Worm (Caenorhabditis elegans) whole organism, L1 larva: ENCODE measurements around the gene Y32B12B.2.

Source experiments
- F16B12.6 ChIP-seq: fragments of 150-350 bp; optimal IDR thresholded peaks from 2 replicates; lab custom pipeline; 2014; ENCODE audit warnings: missing biosample characterization, missing genetic modification characterization
- aha-1 ChIP-seq: fragments of 150-350 bp; optimal IDR thresholded peaks from 2 replicates; lab custom pipeline; 2014; ENCODE audit warnings: missing biosample characterization, missing genetic modification characterization
- ama-1 ChIP-seq: fragments of 150-350 bp; optimal IDR thresholded peaks from 2 replicates; lab custom pipeline; 2014
- blmp-1 ChIP-seq: fragments of 150-350 bp; optimal IDR thresholded peaks from 2 replicates; lab custom pipeline; 2014; ENCODE audit warnings: missing biosample characterization, missing genetic modification characterization
- ceh-8 ChIP-seq: fragments of 200-800 bp; sonication (Bioruptor generic); optimal IDR thresholded peaks from 2 replicates; lab custom pipeline; 2018; ENCODE audit warnings: mild to moderate bottlenecking, missing genetic modification characterization, moderate library complexity, missing compliant biosample characterization
- ceh-82 ChIP-seq, 3 experiments: fragments of 150-350 bp in 1 of 3; sonication (generic microtip) in 2 of 3; optimal IDR thresholded peaks; 2 replicates each; lab custom pipeline; 2014 to 2017; ENCODE audit warnings: missing biosample characterization in 3 of 3, missing genetic modification characterization in 3 of 3
- efl-1 ChIP-seq, 4 experiments: fragments of 150-350 bp; optimal IDR thresholded peaks in 3 of 4; peaks in 1 of 4; 1 replicate in 1 of 4; 2 replicates in 3 of 4; lab custom pipeline; 2014; ENCODE audit warnings: missing biosample characterization in 2 of 4, missing genetic modification characterization in 2 of 4, missing genetic modification reagents in 2 of 4
- efl-3 ChIP-seq: fragments of 200-800 bp; sonication (Bioruptor generic); optimal IDR thresholded peaks from 2 replicates; lab custom pipeline; 2018; ENCODE audit warnings: mild to moderate bottlenecking, missing genetic modification characterization, missing compliant biosample characterization
- egl-27 ChIP-seq, 2 experiments: fragments of 150-350 bp in 1 of 2; sonication (generic microtip); optimal IDR thresholded peaks; 3 replicates each; lab custom pipeline; 2017 to 2018; ENCODE audit warnings: missing biosample characterization in 2 of 2, missing genetic modification characterization in 2 of 2, missing genetic modification reagents in 2 of 2
- elt-2 ChIP-seq: sonication (generic microtip); optimal IDR thresholded peaks from 2 replicates; lab custom pipeline; 2016; ENCODE audit warnings: missing genetic modification characterization, mild to moderate bottlenecking, inconsistent platforms, missing compliant biosample characterization, missing genetic modification reagents
- elt-3 ChIP-seq, 6 experiments: fragments of 150-350 bp in 1 of 6; sonication (generic microtip); optimal IDR thresholded peaks; 2 replicates each; lab custom pipeline; 2017 to 2018; ENCODE audit warnings: missing biosample characterization in 6 of 6, missing genetic modification characterization in 6 of 6, inconsistent platforms in 1 of 6
- fkh-4 ChIP-seq: sonication (generic microtip); optimal IDR thresholded peaks from 2 replicates; lab custom pipeline; 2016; ENCODE audit warnings: missing compliant biosample characterization, missing genetic modification characterization, borderline replicate concordance
- fos-1 ChIP-seq: fragments of 150-350 bp; optimal IDR thresholded peaks from 2 replicates; lab custom pipeline; 2014; ENCODE audit warnings: missing biosample characterization, missing genetic modification characterization
- jun-1 ChIP-seq: fragments of 150-350 bp; optimal IDR thresholded peaks from 2 replicates; lab custom pipeline; 2014; ENCODE audit warnings: missing biosample characterization, missing genetic modification reagents, missing genetic modification characterization
- lin-14 ChIP-seq: fragments of 200-800 bp; sonication (Bioruptor generic); optimal IDR thresholded peaks from 2 replicates; lab custom pipeline; 2018; ENCODE audit warnings: mild to moderate bottlenecking, missing genetic modification characterization, moderate library complexity, missing compliant biosample characterization
- lin-15B ChIP-seq: fragments of 150-350 bp; sonication (generic microtip); optimal IDR thresholded peaks from 3 replicates; lab custom pipeline; 2014; ENCODE audit warnings: missing biosample characterization, missing genetic modification characterization
- lin-35 ChIP-seq, 2 experiments: fragments of 150-350 bp; optimal IDR thresholded peaks; 2 replicates each; lab custom pipeline; 2014; ENCODE audit warnings: missing biosample characterization in 2 of 2, missing genetic modification characterization in 2 of 2, missing genetic modification reagents in 2 of 2
- lin-39 ChIP-seq: fragments of 150-350 bp; optimal IDR thresholded peaks from 2 replicates; lab custom pipeline; 2014; ENCODE audit warnings: missing biosample characterization, missing genetic modification reagents, missing genetic modification characterization
- lir-3 ChIP-seq: sonication (generic microtip); optimal IDR thresholded peaks from 2 replicates; lab custom pipeline; 2016; ENCODE audit warnings: mild to moderate bottlenecking, missing genetic modification characterization, moderate library complexity, missing compliant biosample characterization; ENCODE audit not compliant: poor library complexity
- lsy-2 ChIP-seq, 2 experiments: fragments of 150-350 bp; optimal IDR thresholded peaks; 2 replicates each; lab custom pipeline; 2014; ENCODE audit warnings: missing biosample characterization in 2 of 2, missing genetic modification characterization in 2 of 2
- mab-9 ChIP-seq: fragments of 200-800 bp; sonication (Bioruptor generic); IDR thresholded peaks from 2 replicates; pipeline ENCODE4 v1.3.6; 2022; ENCODE audit warnings: missing genetic modification reagents, missing genetic modification characterization, missing compliant biosample characterization
- mdl-1 ChIP-seq, 2 experiments: fragments of 150-350 bp; optimal IDR thresholded peaks; 2 replicates each; lab custom pipeline; 2014 to 2017; ENCODE audit warnings: missing biosample characterization in 2 of 2, missing genetic modification characterization in 2 of 2, inconsistent platforms in 1 of 2
- nhr-19 ChIP-seq: fragments of 200-800 bp; sonication (Bioruptor generic); conservative IDR thresholded peaks from 2 replicates; pipeline ENCODE4 v1.3.6; 2022; ENCODE audit warnings: missing genetic modification characterization, missing compliant biosample characterization
- nhr-20 ChIP-seq: sonication (generic microtip); optimal IDR thresholded peaks from 2 replicates; lab custom pipeline; 2016; ENCODE audit warnings: mild to moderate bottlenecking, missing genetic modification characterization, missing compliant biosample characterization
- nhr-28 ChIP-seq: fragments of 150-350 bp; optimal IDR thresholded peaks from 2 replicates; lab custom pipeline; 2014; ENCODE audit warnings: missing biosample characterization, missing genetic modification characterization
- nhr-47 ChIP-seq: sonication (generic microtip); optimal IDR thresholded peaks from 2 replicates; lab custom pipeline; 2016; ENCODE audit warnings: mild to moderate bottlenecking, missing genetic modification characterization, moderate library complexity, missing compliant biosample characterization
- nhr-71 ChIP-seq: sonication (generic microtip); optimal IDR thresholded peaks from 2 replicates; lab custom pipeline; 2016; ENCODE audit warnings: mild to moderate bottlenecking, missing genetic modification characterization, moderate library complexity, missing compliant biosample characterization
- nhr-85 ChIP-seq: sonication (generic microtip); peaks from one replicate; lab custom pipeline; 2016; ENCODE audit warnings: missing genetic modification characterization, inconsistent platforms, missing compliant biosample characterization
- nhr-90 ChIP-seq: sonication (generic microtip); optimal IDR thresholded peaks from 2 replicates; lab custom pipeline; 2016; ENCODE audit warnings: mild to moderate bottlenecking, missing genetic modification characterization, missing compliant biosample characterization; ENCODE audit not compliant: poor library complexity
- rnt-1 ChIP-seq: sonication (generic microtip); optimal IDR thresholded peaks from 2 replicates; lab custom pipeline; 2016; ENCODE audit warnings: mild to moderate bottlenecking, missing genetic modification characterization, moderate library complexity, missing compliant biosample characterization
- skn-1 ChIP-seq: fragments of 150-350 bp; optimal IDR thresholded peaks from 2 replicates; lab custom pipeline; 2014; ENCODE audit warnings: missing biosample characterization, missing genetic modification characterization
- snu-23 ChIP-seq: sonication (generic microtip); optimal IDR thresholded peaks from 2 replicates; lab custom pipeline; 2016; ENCODE audit warnings: missing genetic modification characterization, missing compliant biosample characterization
- sox-4 ChIP-seq: sonication (generic microtip); optimal IDR thresholded peaks from 2 replicates; lab custom pipeline; 2016; ENCODE audit warnings: missing genetic modification characterization, missing compliant biosample characterization
- swsn-7 ChIP-seq: sonication (generic microtip); optimal IDR thresholded peaks from 2 replicates; lab custom pipeline; 2016; ENCODE audit warnings: missing genetic modification characterization, missing compliant biosample characterization
- zip-4 ChIP-seq: fragments of 200-800 bp; sonication (Bioruptor generic); optimal IDR thresholded peaks from 2 replicates; lab custom pipeline; 2018; ENCODE audit warnings: mild to moderate bottlenecking, missing genetic modification characterization, moderate library complexity, missing compliant biosample characterization

The Y32B12B.2 gene

DNA sequence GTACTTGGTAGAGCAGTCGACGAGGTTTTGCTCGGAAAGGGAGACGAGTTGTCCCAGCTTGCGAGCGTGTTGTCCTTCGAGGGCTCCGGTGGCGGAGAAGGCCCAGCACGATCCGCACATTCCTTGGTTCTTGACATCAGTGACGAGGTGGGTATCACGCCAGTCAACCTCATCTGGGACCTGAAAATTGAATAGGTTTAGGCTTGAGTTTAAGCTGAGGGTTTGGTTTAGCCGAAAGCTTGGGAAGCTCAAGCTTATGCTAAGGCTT, 55.5 kb downstream of the Y32B12B.2 start:
- no peak for TF ChIP-seq egl-27 (tag; optimal IDR thresholded peaks at IDR 0.05; lab: Kevin White, UChicago)
- peak; percentile 6 for TF ChIP-seq ama-1 (lab: Kevin White, UChicago)

DNA sequence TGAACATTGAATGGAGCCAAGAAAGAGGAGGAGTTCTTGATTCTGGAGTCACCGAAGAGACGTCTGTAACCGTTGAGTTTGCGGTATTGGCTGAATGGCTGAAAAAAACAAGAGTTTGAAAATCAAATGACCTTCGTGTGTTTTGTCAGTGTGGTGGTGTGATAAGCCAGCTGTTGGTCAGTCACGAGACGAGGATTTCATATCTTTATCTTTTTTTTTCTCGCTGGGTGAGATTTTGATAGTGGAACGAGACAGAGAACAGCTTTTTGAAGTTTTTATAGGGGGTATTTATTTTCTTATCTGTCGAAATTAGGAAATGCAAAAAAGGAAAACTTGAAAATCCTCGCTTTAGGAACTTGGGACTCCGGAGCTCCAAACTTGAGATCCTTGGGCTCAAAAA, 56.3 kb downstream of the Y32B12B.2 start:
- TF ChIP-seq lin-14 (GFP tag; lab: Kevin White, UChicago), result peak; percentile 41
- peak; percentile 68 for TF ChIP-seq rnt-1
- no peak for TF ChIP-seq efl-3
- TF ChIP-seq nhr-71 (tag; lab: Kevin White, UChicago), result peak; percentile 60
- TF ChIP-seq lin-15B (tag; lab: Kevin White, UChicago), result no peak
- TF ChIP-seq elt-2, result no peak
- no peak for TF ChIP-seq nhr-47 (tag; lab: Kevin White, UChicago)
- TF ChIP-seq lir-3, result peak; percentile 12
- peak; percentile 16 for TF ChIP-seq lsy-2 (tag; optimal IDR thresholded peaks at IDR 0.05; lab: Kevin White, UChicago)
- peak; percentile 48 for TF ChIP-seq nhr-19 (GFP tag; lab: Robert Waterston, UW)
- TF ChIP-seq blmp-1 (tag; lab: Kevin White, UChicago), result peak; percentile 24
- peak; percentile 30 for TF ChIP-seq snu-23 (GFP tag; lab: Kevin White, UChicago)
- peak in 1 of 6 experiments; percentile 47 for TF ChIP-seq elt-3 (tag; optimal IDR thresholded peaks at IDR 0.05; lab: Kevin White, UChicago)

DNA sequence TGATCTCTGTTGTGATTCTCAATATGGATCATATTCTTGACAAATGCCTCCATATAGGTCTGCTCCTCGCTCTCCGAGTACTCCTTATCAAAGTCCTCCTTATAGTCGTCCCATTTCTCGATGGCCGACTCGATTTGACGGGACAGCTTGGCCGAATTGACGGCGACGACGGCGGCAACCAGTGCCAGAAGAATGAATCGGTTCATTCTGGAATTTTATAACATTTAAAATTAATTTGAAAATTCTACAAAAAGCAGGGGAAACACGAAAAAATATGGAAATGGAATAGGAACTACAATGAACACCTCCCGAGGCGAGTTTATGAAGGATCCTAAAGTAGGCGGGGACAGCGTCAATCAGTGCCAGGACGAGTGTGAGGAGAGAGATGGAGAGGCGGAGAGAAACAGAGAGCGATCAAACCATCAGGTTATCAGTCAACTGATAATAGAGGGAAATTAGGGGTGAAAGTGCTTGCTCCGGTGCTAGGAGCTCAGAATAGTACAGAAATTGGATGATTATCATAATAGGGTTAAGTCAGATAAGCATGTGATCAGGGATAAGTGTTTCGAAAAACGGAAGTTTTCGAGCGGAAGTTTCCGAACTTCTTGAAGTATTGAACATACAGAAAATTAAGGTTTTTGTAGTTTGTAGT, 57.1 kb downstream of the Y32B12B.2 start, which contains the start of gene cpl-1:
Gene cpl-1 (minus strand): TSS at position 207 of the 652 bp plus-strand sequence.
- TF ChIP-seq zip-4, result no peak
- TF ChIP-seq nhr-47 (tag; lab: Kevin White, UChicago), result no peak
- peak; percentile 88 for TF ChIP-seq elt-2
- no peak for TF ChIP-seq lsy-2 (tag; optimal IDR thresholded peaks at IDR 0.05; lab: Kevin White, UChicago)
- no peak for TF ChIP-seq mab-9 (GFP tag; lab: Robert Waterston, UW)
- peak; percentile 16; the same call in 1 of the 2 replicates for TF ChIP-seq nhr-19 (GFP tag; lab: Robert Waterston, UW)
- TF ChIP-seq fos-1 (tag; lab: Kevin White, UChicago), result no peak
- no peak for TF ChIP-seq nhr-85 (tag; lab: Kevin White, UChicago)
- TF ChIP-seq ceh-82 (tag; optimal IDR thresholded peaks at IDR 0.05; lab: Kevin White, UChicago), result no peak
- TF ChIP-seq nhr-20 (tag; lab: Kevin White, UChicago), result peak; percentile 23
- TF ChIP-seq fkh-4 (tag; lab: Kevin White, UChicago), result no peak
- peak; percentile 4 for TF ChIP-seq blmp-1 (tag; lab: Kevin White, UChicago)
- TF ChIP-seq nhr-28, result no peak
- TF ChIP-seq mdl-1 (tag; optimal IDR thresholded peaks at IDR 0.05; lab: Kevin White, UChicago), result no peak
- TF ChIP-seq F16B12.6 (tag; lab: Kevin White, UChicago), result no peak
- no peak for TF ChIP-seq sox-4
- peak; percentile 6 for TF ChIP-seq snu-23 (GFP tag; lab: Kevin White, UChicago)
- TF ChIP-seq nhr-71 (tag; lab: Kevin White, UChicago), result peak; percentile 45
- peak; percentile 24 for TF ChIP-seq lin-14 (GFP tag; lab: Kevin White, UChicago)
- peak; percentile 37 for TF ChIP-seq rnt-1
- no peak for TF ChIP-seq aha-1 (tag; lab: Kevin White, UChicago)
- TF ChIP-seq jun-1 (tag; lab: Kevin White, UChicago), result peak; percentile 18
- no peak for TF ChIP-seq elt-3 (tag; optimal IDR thresholded peaks at IDR 0.05; lab: Kevin White, UChicago)
- peak in 1 of 2 experiments; percentile 27 for TF ChIP-seq lin-35 (GFP tag; optimal IDR thresholded peaks at IDR 0.05; lab: Kevin White, UChicago)
- TF ChIP-seq lin-39 (tag; lab: Kevin White, UChicago), result no peak
- TF ChIP-seq swsn-7, result no peak
- no peak for TF ChIP-seq efl-1 (optimal IDR thresholded peaks at IDR 0.05; lab: Kevin White, UChicago)
- TF ChIP-seq efl-1 (GFP tag; optimal IDR thresholded peaks at IDR 0.05 in 1 of 2; lab: Kevin White, UChicago), result peak in 1 of 2 experiments; percentile 87
- TF ChIP-seq ceh-8 (GFP tag; lab: Kevin White, UChicago), result no peak
- peak; percentile 88 for TF ChIP-seq ama-1 (lab: Kevin White, UChicago)
- TF ChIP-seq skn-1 (tag; lab: Kevin White, UChicago), result no peak
- TF ChIP-seq nhr-90 (tag; lab: Kevin White, UChicago), result peak; percentile 36
